Worm (Caenorhabditis elegans): ENCODE measurements around the gene F38B7.3.

DNA sequence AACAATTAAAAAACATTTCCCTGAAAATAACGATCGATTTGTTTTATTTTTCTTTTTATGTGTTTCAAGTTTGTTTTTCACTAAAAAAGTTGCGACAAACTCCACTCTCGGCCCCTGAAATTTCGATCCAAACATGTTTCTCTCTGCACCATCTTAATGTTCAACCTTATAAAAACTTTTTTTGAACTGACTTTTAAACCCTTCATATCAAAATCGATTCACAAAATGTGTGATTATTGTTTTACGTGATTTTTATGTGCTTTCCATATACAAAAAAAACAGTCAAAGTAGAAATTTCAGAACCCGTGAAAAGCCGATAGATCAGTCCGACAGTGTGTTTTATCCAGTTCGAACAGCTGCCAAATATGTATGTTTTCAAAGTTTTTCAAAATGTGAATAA, 21.4 kb upstream of the F38B7.3 start, which contains the start of gene ccch-1:
- TF ChIP-seq flt-1 (GFP tag; IDR thresholded peaks at IDR 0.05), result no peak
- TF ChIP-seq cog-1 (tag; optimal IDR thresholded peaks at IDR 0.05), result no peak
- TF ChIP-seq ztf-29 (GFP tag; IDR thresholded peaks at IDR 0.05), result no peak
- TF ChIP-seq med-1 (GFP tag; optimal IDR thresholded peaks at IDR 0.05; ENCODE audit: insufficient read depth), result no peak
- TF ChIP-seq ztf-23 (GFP tag; IDR thresholded peaks at IDR 0.05), result no peak
